Fruit fly (Drosophila melanogaster) whole organism, embryonic: Measurements from ENCODE around the gene Snx1.

ENCODE experiments used
- Atf6 ChIP-seq: fragments of 200-800 bp; sonication (Bioruptor generic); IDR thresholded peaks from 2 replicates; pipeline ENCODE4 v1.3.6; 2022; ENCODE audit warnings: missing biosample characterization, missing genetic modification characterization
- CG10979 ChIP-seq: fragments of 200-800 bp; sonication (Bioruptor generic); optimal IDR thresholded peaks from 2 replicates; lab custom pipeline; 2018; ENCODE audit warnings: missing biosample characterization, mild to moderate bottlenecking, missing genetic modification characterization, moderate library complexity
- CG11085 ChIP-seq: fragments of 200-800 bp; sonication (Bioruptor generic); IDR thresholded peaks from 2 replicates; pipeline ENCODE4 v1.3.6; 2022; ENCODE audit warnings: missing biosample characterization, missing genetic modification characterization
- CG11093 ChIP-seq: fragments of 200-800 bp; sonication (Bioruptor generic); IDR thresholded peaks from 3 replicates; pipeline ENCODE4 v1.3.6; 2022; ENCODE audit warnings: missing biosample characterization, missing genetic modification characterization
- CG11247 ChIP-seq: fragments of 200-800 bp; sonication (Bioruptor generic); IDR thresholded peaks from 2 replicates; pipeline ENCODE4 v1.3.6; 2022; ENCODE audit warnings: missing biosample characterization, missing genetic modification characterization
- CG12104 ChIP-seq: fragments of 200-800 bp; sonication (Bioruptor generic); optimal IDR thresholded peaks from 3 replicates; lab custom pipeline; 2016; ENCODE audit warnings: missing biosample characterization, missing genetic modification characterization
- CG13424 ChIP-seq: fragments of 200-800 bp; sonication (Bioruptor generic); optimal IDR thresholded peaks from 2 replicates; lab custom pipeline; 2019; ENCODE audit warnings: missing biosample characterization, mild to moderate bottlenecking, missing genetic modification characterization, moderate library complexity
- CG14710 ChIP-seq: fragments of 200-800 bp; sonication (Bioruptor generic); optimal IDR thresholded peaks from 3 replicates; lab custom pipeline; 2019; ENCODE audit warnings: missing biosample characterization, mild to moderate bottlenecking, missing genetic modification characterization, moderate library complexity
- CG15514 ChIP-seq: fragments of 200-800 bp; sonication (Bioruptor generic); optimal IDR thresholded peaks from 3 replicates; lab custom pipeline; 2017; ENCODE audit warnings: missing biosample characterization, missing genetic modification characterization, mild to moderate bottlenecking, moderate library complexity, missing genetic modification reagents
- CG17359 ChIP-seq: fragments of 200-800 bp; sonication (Bioruptor generic); optimal IDR thresholded peaks from 3 replicates; lab custom pipeline; 2018; ENCODE audit warnings: missing biosample characterization, mild to moderate bottlenecking, missing genetic modification characterization, moderate library complexity
- CG17912 ChIP-seq: fragments of 200-800 bp; sonication (Bioruptor generic); optimal IDR thresholded peaks from 2 replicates; lab custom pipeline; 2018; ENCODE audit warnings: missing biosample characterization, mild to moderate bottlenecking, missing genetic modification characterization
- CG30403 ChIP-seq: fragments of 200-800 bp; sonication (Bioruptor generic); optimal IDR thresholded peaks from 3 replicates; lab custom pipeline; 2016; ENCODE audit warnings: missing biosample characterization, missing genetic modification characterization
- CG30431 ChIP-seq: fragments of 200-800 bp; sonication (Bioruptor generic); optimal IDR thresholded peaks from 2 replicates; lab custom pipeline; 2017; ENCODE audit warnings: missing biosample characterization, missing genetic modification characterization
- CG32772 ChIP-seq: fragments of 200-800 bp; sonication (Bioruptor generic); IDR thresholded peaks from 2 replicates; pipeline ENCODE4 v1.3.6; 2022; ENCODE audit warnings: missing biosample characterization, missing genetic modification characterization
- CG3726 ChIP-seq: fragments of 200-800 bp; sonication (Bioruptor generic); IDR thresholded peaks from 3 replicates; pipeline ENCODE4, ENCODE4 v1.3.6; 2022; ENCODE audit warnings: missing biosample characterization, missing genetic modification characterization
- CG3847 ChIP-seq: fragments of 200-800 bp; sonication (Bioruptor generic); IDR thresholded peaks from 2 replicates; pipeline ENCODE4 v1.3.6; 2022; ENCODE audit warnings: missing biosample characterization, missing genetic modification characterization
- CG3995 ChIP-seq: fragments of 200-800 bp; sonication (Bioruptor generic); optimal IDR thresholded peaks from 3 replicates; lab custom pipeline; 2016; ENCODE audit warnings: missing biosample characterization, missing genetic modification characterization
- CG4617 ChIP-seq: fragments of 200-800 bp; sonication (Bioruptor generic); optimal IDR thresholded peaks from 3 replicates; lab custom pipeline; 2016; ENCODE audit warnings: missing biosample characterization, missing genetic modification characterization, borderline replicate concordance
- CG7271 ChIP-seq: fragments of 200-800 bp; sonication (Bioruptor generic); optimal IDR thresholded peaks from 2 replicates; lab custom pipeline; 2018; ENCODE audit warnings: missing biosample characterization, mild to moderate bottlenecking, missing genetic modification characterization, moderate library complexity
- CG7357 ChIP-seq: fragments of 200-800 bp; sonication (Bioruptor generic); IDR thresholded peaks from 3 replicates; pipeline ENCODE4 v1.3.6; 2022; ENCODE audit warnings: missing biosample characterization, missing genetic modification characterization
- CG9797 ChIP-seq: fragments of 200-800 bp; sonication (Bioruptor generic); optimal IDR thresholded peaks from 3 replicates; lab custom pipeline; 2018; ENCODE audit warnings: missing biosample characterization, mild to moderate bottlenecking, missing genetic modification characterization
- Camta ChIP-seq: fragments of 200-800 bp; sonication (Bioruptor generic); optimal IDR thresholded peaks from 2 replicates; lab custom pipeline; 2016; ENCODE audit warnings: missing biosample characterization, missing genetic modification characterization
- CoRest ChIP-seq: fragments of 200-800 bp; sonication (Bioruptor generic); optimal IDR thresholded peaks from 3 replicates; lab custom pipeline; 2018; ENCODE audit warnings: missing biosample characterization, mild to moderate bottlenecking, missing genetic modification characterization, moderate library complexity
- Dek ChIP-seq: fragments of 200-800 bp; sonication (Bioruptor generic); optimal IDR thresholded peaks from 3 replicates; lab custom pipeline; 2019; ENCODE audit warnings: missing biosample characterization, mild to moderate bottlenecking, missing genetic modification characterization, moderate library complexity
- E2f2 ChIP-seq: fragments of 200-800 bp; sonication (Bioruptor generic); IDR thresholded peaks from 2 replicates; pipeline ENCODE4 v1.3.6; 2022; ENCODE audit warnings: missing biosample characterization, missing genetic modification characterization
- Fer1 ChIP-seq: fragments of 200-800 bp; sonication (Bioruptor generic); optimal IDR thresholded peaks from 2 replicates; lab custom pipeline; 2017; ENCODE audit warnings: missing biosample characterization, mild to moderate bottlenecking, missing genetic modification characterization
- Gug ChIP-seq: fragments of 200-800 bp; sonication (Bioruptor generic); IDR thresholded peaks from 4 replicates; pipeline ENCODE4 v1.3.6; 2022; ENCODE audit warnings: missing biosample characterization, missing genetic modification characterization
- HLH54F ChIP-seq: fragments of 200-800 bp; sonication (Bioruptor generic); optimal IDR thresholded peaks from 3 replicates; lab custom pipeline; 2016; ENCODE audit warnings: missing biosample characterization, missing genetic modification characterization
- HmgD ChIP-seq: fragments of 200-800 bp; sonication (Bioruptor generic); optimal IDR thresholded peaks from 3 replicates; lab custom pipeline; 2016; ENCODE audit warnings: missing biosample characterization, missing genetic modification characterization
- Hsf ChIP-seq: fragments of 200-800 bp; sonication (Bioruptor generic); optimal IDR thresholded peaks from 3 replicates; lab custom pipeline; 2016; ENCODE audit warnings: missing biosample characterization, missing genetic modification characterization
- Myb ChIP-seq: fragments of 200-800 bp; sonication (Bioruptor generic); optimal IDR thresholded peaks from 2 replicates; lab custom pipeline; 2016; ENCODE audit warnings: missing biosample characterization, missing genetic modification characterization
- Oli ChIP-seq: fragments of 200-800 bp; sonication (Bioruptor generic); optimal IDR thresholded peaks from 2 replicates; lab custom pipeline; 2018; ENCODE audit warnings: missing biosample characterization, mild to moderate bottlenecking, missing genetic modification characterization, moderate library complexity
- Scr ChIP-seq: fragments of 200-800 bp; sonication (Bioruptor generic); IDR thresholded peaks from 2 replicates; pipeline ENCODE4 v1.3.6; 2022; ENCODE audit warnings: missing biosample characterization, missing genetic modification characterization; ENCODE audit not compliant: partially characterized antibody
- Taf1 ChIP-seq: fragments of 200-800 bp; sonication (Bioruptor generic); IDR thresholded peaks from 2 replicates; pipeline ENCODE4 v1.3.6; 2022; ENCODE audit warnings: missing biosample characterization, missing genetic modification characterization
- ac ChIP-seq: fragments of 200-800 bp; sonication (Bioruptor generic); optimal IDR thresholded peaks from 3 replicates; lab custom pipeline; 2017; ENCODE audit warnings: missing biosample characterization, mild to moderate bottlenecking, missing genetic modification characterization
- al ChIP-seq: fragments of 200-800 bp; sonication (Bioruptor generic); IDR thresholded peaks from 2 replicates; pipeline ENCODE4 v1.3.6; 2022; ENCODE audit warnings: missing biosample characterization, missing genetic modification characterization
- dm ChIP-seq: fragments of 200-800 bp; sonication (Bioruptor generic); optimal IDR thresholded peaks from 3 replicates; lab custom pipeline; 2016; ENCODE audit warnings: missing biosample characterization, missing genetic modification characterization
- dpn ChIP-seq, 2 experiments: fragments of 200-800 bp; sonication (Bioruptor generic); optimal IDR thresholded peaks; 3 replicates each; lab custom pipeline; 2016; ENCODE audit warnings: missing biosample characterization in 2 of 2, missing genetic modification characterization in 2 of 2
- ftz-f1 ChIP-seq: fragments of 200-800 bp; sonication (Bioruptor generic); optimal IDR thresholded peaks from 2 replicates; lab custom pipeline; 2016; ENCODE audit warnings: missing biosample characterization, missing genetic modification characterization
- hkb ChIP-seq, 2 experiments: fragments of 200-800 bp in 1 of 2; fragments of >200 bp in 1 of 2; sonication (Bioruptor generic) in 1 of 2; IDR thresholded peaks in 1 of 2; optimal IDR thresholded peaks in 1 of 2; 2 replicates each; pipeline versions ENCODE4 v1.3.6 to Lab custom; 2017 to 2022; ENCODE audit warnings: missing biosample characterization in 1 of 2, missing genetic modification characterization in 1 of 2
- insv ChIP-seq, 2 experiments: fragments of 200-800 bp; sonication (Bioruptor generic); optimal IDR thresholded peaks; 3 replicates each; lab custom pipeline; 2016 to 2018; ENCODE audit warnings: missing biosample characterization in 2 of 2, missing genetic modification characterization in 2 of 2
- jigr1 ChIP-seq: fragments of 200-800 bp; sonication (Bioruptor generic); IDR thresholded peaks from 3 replicates; pipeline ENCODE4 v1.3.6; 2022; ENCODE audit warnings: missing biosample characterization, missing genetic modification characterization
- lab ChIP-seq: fragments of 200-800 bp; sonication (Bioruptor generic); optimal IDR thresholded peaks from 3 replicates; lab custom pipeline; 2017; ENCODE audit warnings: missing biosample characterization, missing genetic modification characterization, mild to moderate bottlenecking, moderate library complexity, missing genetic modification reagents
- lilli ChIP-seq: fragments of 200-800 bp; sonication (Bioruptor generic); optimal IDR thresholded peaks from 3 replicates; lab custom pipeline; 2016; ENCODE audit warnings: missing biosample characterization, missing genetic modification characterization
- mam ChIP-seq: fragments of 200-800 bp; sonication (Bioruptor generic); optimal IDR thresholded peaks from 3 replicates; lab custom pipeline; 2016; ENCODE audit warnings: missing biosample characterization, missing genetic modification characterization
- pho ChIP-seq: fragments of 200-800 bp; sonication (Bioruptor generic); optimal IDR thresholded peaks from 2 replicates; lab custom pipeline; 2016; ENCODE audit warnings: missing biosample characterization, missing genetic modification characterization
- psq ChIP-seq: fragments of 200-800 bp; sonication (Bioruptor generic); optimal IDR thresholded peaks from 2 replicates; lab custom pipeline; 2017; ENCODE audit warnings: missing biosample characterization, missing genetic modification characterization
- row ChIP-seq: fragments of 200-800 bp; sonication (Bioruptor generic); IDR thresholded peaks from 3 replicates; pipeline ENCODE4 v1.3.6; 2022; ENCODE audit warnings: missing biosample characterization, missing genetic modification characterization
- sug ChIP-seq: fragments of 200-800 bp; optimal IDR thresholded peaks from 2 replicates; lab custom pipeline; 2019; ENCODE audit warnings: missing biosample characterization, mild to moderate bottlenecking, missing genetic modification characterization, moderate library complexity
- tio ChIP-seq: fragments of 200-800 bp; sonication (Bioruptor generic); optimal IDR thresholded peaks from 2 replicates; lab custom pipeline; 2017; ENCODE audit warnings: missing biosample characterization, missing genetic modification characterization, inconsistent platforms

Snx1 gene

dm6 chr2L:3457007-3457406 is 7.5 kb downstream of the Snx1 start, which contains the start of the genes Cog3 and Sec5 (continued):
- TF ChIP-seq CG17912 (GFP tag; lab: Kevin White, UChicago) (peak; percentile 36), Gug (GFP tag; lab: Robert Waterston, UW) (no peak; the same call in 3 of the 4 replicates), CoRest (tag; lab: Kevin White, UChicago) (peak; percentile 72), CG4617 (peak; percentile 74), psq (GFP tag; lab: Kevin White, UChicago) (peak; percentile 14), insv (GFP tag; optimal IDR thresholded peaks at IDR 0.05; lab: Kevin White, UChicago) (peak in 1 of 2 experiments; percentile 28), CG7271 (tag; lab: Kevin White, UChicago) (no peak), row (peak; percentile 97), CG11085 (GFP tag; lab: Robert Waterston, UW) (0 out of 2 replicates have a peak, but pooled peaks have one; percentile 32), Oli (no peak), hkb (optimal IDR thresholded peaks at IDR 0.05; lab: Kevin White, UChicago) (peak; percentile 72), hkb (GFP tag; IDR thresholded peaks at IDR 0.05; lab: Robert Waterston, UW) (no peak), CG30403 (GFP tag; lab: Kevin White, UChicago) (peak; percentile 79), HmgD (GFP tag; lab: Kevin White, UChicago) (peak; percentile 17), sug (tag; lab: Kevin White, UChicago) (peak; percentile 81), CG12104 (GFP tag; lab: Kevin White, UChicago) (peak; percentile 58), CG9797 (GFP tag; lab: Kevin White, UChicago) (peak; percentile 41), Scr (GFP tag; lab: Robert Waterston, UW) (0 out of 2 replicates have a peak, but pooled peaks have one; percentile 26), dpn (GFP tag; optimal IDR thresholded peaks at IDR 0.05; lab: Kevin White, UChicago) (peak; percentile 45 to 52), CG17359 (tag; lab: Kevin White, UChicago) (peak; percentile 57), tio (GFP tag; lab: Kevin White, UChicago) (no peak), HLH54F (peak; percentile 62), lab (GFP tag; lab: Kevin White, UChicago) (no peak), E2f2 (GFP tag; lab: Robert Waterston, UW) (peak; percentile 17; the same call in 1 of the 2 replicates), CG11093 (GFP tag; lab: Robert Waterston, UW) (peak; percentile 47; the same call in 1 of the 3 replicates), Hsf (peak; percentile 19), ftz-f1 (GFP tag; lab: Kevin White, UChicago) (peak; percentile 22), CG7357 (GFP tag; lab: Robert Waterston, UW) (0 out of 3 replicates have a peak, but pooled peaks have one; percentile 45), CG14710 (tag; lab: Kevin White, UChicago) (peak; percentile 79), dm (no peak), al (GFP tag; lab: Robert Waterston, UW) (peak; percentile 73), pho (GFP tag; lab: Kevin White, UChicago) (peak; percentile 29), Atf6 (peak; percentile 36), mam (GFP tag; lab: Kevin White, UChicago) (peak; percentile 54), CG3995 (GFP tag; lab: Kevin White, UChicago) (peak; percentile 31), CG3726 (GFP tag; lab: Robert Waterston, UW) (no peak), Taf1 (GFP tag; lab: Robert Waterston, UW) (peak; percentile 33; the same call in 1 of the 2 replicates), Camta (GFP tag; lab: Kevin White, UChicago) (peak; percentile 30), CG32772 (GFP tag; lab: Robert Waterston, UW) (peak; percentile 46; the same call in 1 of the 2 replicates), Myb (GFP tag; lab: Kevin White, UChicago) (no peak), lilli (GFP tag; lab: Kevin White, UChicago) (peak; percentile 52), Dek (tag; lab: Kevin White, UChicago) (peak; percentile 49), CG11247 (GFP tag; lab: Robert Waterston, UW) (peak; percentile 56), CG15514 (peak; percentile 74), CG3847 (GFP tag; lab: Robert Waterston, UW) (peak; percentile 85), jigr1 (GFP tag; lab: Robert Waterston, UW) (no peak), CG10979 (tag; lab: Kevin White, UChicago) (peak; percentile 58), CG13424 (peak; percentile 74), ac (GFP tag; lab: Kevin White, UChicago) (no peak), CG30431 (GFP tag; lab: Kevin White, UChicago) (no peak), Fer1 (GFP tag; lab: Kevin White, UChicago) (peak; percentile 80)
